Worm (Caenorhabditis elegans) whole organism, mixed stage, embryonic: ENCODE measurements around the gene pmk-2.

Experiments used
- M03D4.4 ChIP-seq: sonication (generic microtip); optimal IDR thresholded peaks from 2 replicates; lab custom pipeline; 2017; ENCODE audit warnings: mild to moderate bottlenecking, missing genetic modification characterization, missing compliant biosample characterization
- bed-3 ChIP-seq: fragments of 200-800 bp; sonication (Bioruptor generic); optimal IDR thresholded peaks from 3 replicates; lab custom pipeline; 2018; ENCODE audit warnings: mild to moderate bottlenecking, missing genetic modification characterization, moderate library complexity, missing compliant biosample characterization
- blmp-1 ChIP-seq: fragments of 150-350 bp; optimal IDR thresholded peaks from 2 replicates; lab custom pipeline; 2014; ENCODE audit warnings: missing biosample characterization, missing genetic modification characterization
- ceh-39 ChIP-seq: fragments of 150-350 bp; optimal IDR thresholded peaks from 2 replicates; lab custom pipeline; 2014; ENCODE audit warnings: missing biosample characterization, missing genetic modification characterization
- ceh-43 ChIP-seq: fragments of 200-800 bp; sonication (Bioruptor generic); optimal IDR thresholded peaks from 2 replicates; lab custom pipeline; 2018; ENCODE audit warnings: mild to moderate bottlenecking, missing genetic modification characterization, moderate library complexity, missing compliant biosample characterization
- ceh-83 ChIP-seq: fragments of 200-800 bp; sonication (Bioruptor generic); optimal IDR thresholded peaks from 2 replicates; lab custom pipeline; 2018; ENCODE audit warnings: mild to moderate bottlenecking, missing genetic modification characterization, missing compliant biosample characterization
- ces-1 ChIP-seq: fragments of 150-350 bp; optimal IDR thresholded peaks from 2 replicates; lab custom pipeline; 2014; ENCODE audit warnings: missing biosample characterization, missing genetic modification reagents, missing genetic modification characterization
- cnd-1 ChIP-seq: fragments of 200-800 bp; sonication (Bioruptor generic); optimal IDR thresholded peaks from 2 replicates; lab custom pipeline; 2018; ENCODE audit warnings: mild to moderate bottlenecking, missing genetic modification characterization, missing compliant biosample characterization
- drap-1 ChIP-seq: fragments of 200-800 bp; sonication (Bioruptor generic); optimal IDR thresholded peaks from 3 replicates; lab custom pipeline; 2018; ENCODE audit warnings: mild to moderate bottlenecking, missing genetic modification characterization, missing compliant biosample characterization
- elt-1 ChIP-seq: sonication (generic microtip); optimal IDR thresholded peaks from 2 replicates; lab custom pipeline; 2017; ENCODE audit warnings: missing genetic modification characterization, mild to moderate bottlenecking, missing compliant biosample characterization, antibody characterized with exemption, moderate library complexity, borderline replicate concordance; ENCODE audit not compliant: insufficient read depth
- elt-3 ChIP-seq: fragments of 150-350 bp; optimal IDR thresholded peaks from 2 replicates; lab custom pipeline; 2014; ENCODE audit warnings: missing biosample characterization, missing genetic modification characterization
- flh-1 ChIP-seq: fragments of 200-800 bp; sonication (Bioruptor generic); optimal IDR thresholded peaks from 2 replicates; lab custom pipeline; 2018; ENCODE audit warnings: mild to moderate bottlenecking, missing genetic modification characterization, moderate library complexity, missing compliant biosample characterization
- ham-2 ChIP-seq: fragments of 200-800 bp; sonication (Bioruptor generic); optimal IDR thresholded peaks from 2 replicates; lab custom pipeline; 2018; ENCODE audit warnings: mild to moderate bottlenecking, missing genetic modification characterization, missing compliant biosample characterization
- hlh-1 ChIP-seq: fragments of 150-350 bp; optimal IDR thresholded peaks from 2 replicates; lab custom pipeline; 2014; ENCODE audit warnings: missing biosample characterization, missing genetic modification reagents, missing genetic modification characterization
- lin-13 ChIP-seq: fragments of 150-350 bp; optimal IDR thresholded peaks from 2 replicates; lab custom pipeline; 2014; ENCODE audit warnings: missing biosample characterization, missing genetic modification characterization
- lin-32 ChIP-seq: fragments of 200-800 bp; sonication (Bioruptor generic); optimal IDR thresholded peaks from 2 replicates; lab custom pipeline; 2018; ENCODE audit warnings: mild to moderate bottlenecking, missing genetic modification characterization, missing compliant biosample characterization
- lsy-2 ChIP-seq: fragments of 150-350 bp; optimal IDR thresholded peaks from 2 replicates; lab custom pipeline; 2014; ENCODE audit warnings: missing biosample characterization, missing genetic modification characterization
- mep-1 ChIP-seq: fragments of 150-350 bp; optimal IDR thresholded peaks from 2 replicates; lab custom pipeline; 2017; ENCODE audit warnings: missing biosample characterization, missing genetic modification reagents, missing genetic modification characterization, inconsistent platforms
- mls-2 ChIP-seq: sonication (generic microtip); optimal IDR thresholded peaks from 2 replicates; lab custom pipeline; 2016; ENCODE audit warnings: mild to moderate bottlenecking, missing genetic modification characterization, moderate library complexity, missing compliant biosample characterization
- nhr-12 ChIP-seq: fragments of 150-350 bp; optimal IDR thresholded peaks from 2 replicates; lab custom pipeline; 2014; ENCODE audit warnings: missing biosample characterization, missing genetic modification characterization
- nhr-2 ChIP-seq: fragments of 150-350 bp; optimal IDR thresholded peaks from 2 replicates; lab custom pipeline; 2014; ENCODE audit warnings: missing biosample characterization, missing genetic modification characterization
- nhr-237 ChIP-seq: fragments of 150-350 bp; optimal IDR thresholded peaks from 2 replicates; lab custom pipeline; 2014; ENCODE audit warnings: missing biosample characterization, missing genetic modification characterization
- nhr-28 ChIP-seq: fragments of 150-350 bp; optimal IDR thresholded peaks from 2 replicates; lab custom pipeline; 2014; ENCODE audit warnings: missing biosample characterization, missing genetic modification characterization
- pha-4 ChIP-seq: fragments of 150-350 bp; optimal IDR thresholded peaks from 2 replicates; lab custom pipeline; 2018; ENCODE audit warnings: missing biosample characterization, missing genetic modification reagents, missing genetic modification characterization
- snpc-4 ChIP-seq: fragments of 150-350 bp; optimal IDR thresholded peaks from 2 replicates; lab custom pipeline; 2014; ENCODE audit warnings: missing biosample characterization, missing genetic modification characterization
- sptf-1 ChIP-seq: sonication (generic microtip); optimal IDR thresholded peaks from 2 replicates; lab custom pipeline; 2017; ENCODE audit warnings: mild to moderate bottlenecking, missing genetic modification characterization, moderate library complexity, missing compliant biosample characterization
- tbx-8 ChIP-seq: fragments of 200-800 bp; sonication (Bioruptor generic); optimal IDR thresholded peaks from 2 replicates; lab custom pipeline; 2018; ENCODE audit warnings: mild to moderate bottlenecking, missing genetic modification characterization, moderate library complexity, missing compliant biosample characterization
- unc-120 ChIP-seq: sonication (generic microtip); optimal IDR thresholded peaks from 2 replicates; lab custom pipeline; 2017; ENCODE audit warnings: missing genetic modification characterization, missing compliant biosample characterization; ENCODE audit not compliant: poor library complexity, severe bottlenecking
- unc-39 ChIP-seq: fragments of 150-350 bp; optimal IDR thresholded peaks from 2 replicates; lab custom pipeline; 2014; ENCODE audit warnings: missing biosample characterization, missing genetic modification characterization
- unc-62 ChIP-seq: fragments of 150-350 bp; optimal IDR thresholded peaks from 2 replicates; lab custom pipeline; 2014; ENCODE audit warnings: missing biosample characterization, missing genetic modification reagents, missing genetic modification characterization
- zip-8 ChIP-seq: fragments of 150-350 bp; optimal IDR thresholded peaks from 2 replicates; lab custom pipeline; 2014; ENCODE audit warnings: missing biosample characterization, missing genetic modification characterization

The pmk-2 gene

DNA sequence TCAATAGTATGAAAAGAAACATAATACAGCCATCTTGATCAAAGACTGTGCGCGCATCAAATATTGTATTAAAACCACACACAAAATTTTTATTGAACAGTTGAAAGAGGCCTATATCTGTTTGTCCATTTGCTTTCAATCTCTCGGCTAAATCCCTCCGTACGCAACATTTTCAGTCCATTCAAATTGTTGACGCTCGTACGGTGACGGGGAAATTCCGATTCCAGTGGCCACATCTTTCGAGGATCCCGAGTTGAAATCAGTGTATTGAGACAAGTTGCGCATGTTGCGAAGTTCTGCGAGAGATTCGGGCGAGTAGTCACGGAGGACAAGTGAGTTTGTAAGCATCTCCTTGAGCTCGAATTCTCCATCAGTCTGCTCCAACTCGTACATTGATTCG is 21.2 kb downstream of the pmk-2 start:
- TF ChIP-seq elt-1 (tag; lab: Kevin White, UChicago) = no peak
- no peak for TF ChIP-seq bed-3
- TF ChIP-seq flh-1 = no peak
- TF ChIP-seq nhr-28 (tag; lab: Kevin White, UChicago) = no peak
- TF ChIP-seq ceh-39 = no peak
- no peak for TF ChIP-seq nhr-2 (tag; lab: Kevin White, UChicago)
- TF ChIP-seq unc-39 (tag; lab: Kevin White, UChicago) = no peak
- no peak for TF ChIP-seq elt-3 (tag; lab: Kevin White, UChicago)
- no peak for TF ChIP-seq unc-62 (GFP tag; lab: Kevin White, UChicago)
- TF ChIP-seq ceh-43 (GFP tag; lab: Kevin White, UChicago) = no peak

ce11 chrIV:8165950-8166349 is 22.6 kb downstream of the pmk-2 start, which contains the start of gene B0218.7:
B0218.7 (minus strand) TSS chrIV:8166050.
- TF ChIP-seq hlh-1 (tag; lab: Kevin White, UChicago) (no peak), drap-1 (GFP tag; lab: Kevin White, UChicago) (no peak), snpc-4 (tag; lab: Kevin White, UChicago) (no peak), mep-1 (no peak), cnd-1 (no peak), nhr-2 (tag; lab: Kevin White, UChicago) (no peak), lin-32 (GFP tag; lab: Kevin White, UChicago) (no peak)

ce11 chrIV:8168660-8169059 is 25.4 kb downstream of the pmk-2 start, which contains the start of gene clec-52:
clec-52 (minus strand) TSS chrIV:8168760.
- TF ChIP-seq elt-3 (tag; lab: Kevin White, UChicago) = no peak
- no peak for TF ChIP-seq unc-120 (tag; lab: Kevin White, UChicago)
- TF ChIP-seq blmp-1 = no peak
- TF ChIP-seq lsy-2 = no peak
- TF ChIP-seq flh-1 = no peak
- no peak for TF ChIP-seq M03D4.4 (tag; lab: Kevin White, UChicago)
- no peak for TF ChIP-seq elt-1 (tag; lab: Kevin White, UChicago)
- TF ChIP-seq ceh-83 = no peak
- no peak for TF ChIP-seq mep-1
- TF ChIP-seq nhr-28 (tag; lab: Kevin White, UChicago) = no peak
- TF ChIP-seq mls-2 = no peak
- no peak for TF ChIP-seq unc-39 (tag; lab: Kevin White, UChicago)
- no peak for TF ChIP-seq lin-13 (tag; lab: Kevin White, UChicago)
- TF ChIP-seq nhr-2 (tag; lab: Kevin White, UChicago) = no peak
- TF ChIP-seq ceh-39 = no peak
- TF ChIP-seq drap-1 (GFP tag; lab: Kevin White, UChicago) = no peak
- no peak for TF ChIP-seq snpc-4 (tag; lab: Kevin White, UChicago)
- TF ChIP-seq sptf-1 (tag; lab: Kevin White, UChicago) = no peak
- TF ChIP-seq lin-32 (GFP tag; lab: Kevin White, UChicago) = no peak

DNA sequence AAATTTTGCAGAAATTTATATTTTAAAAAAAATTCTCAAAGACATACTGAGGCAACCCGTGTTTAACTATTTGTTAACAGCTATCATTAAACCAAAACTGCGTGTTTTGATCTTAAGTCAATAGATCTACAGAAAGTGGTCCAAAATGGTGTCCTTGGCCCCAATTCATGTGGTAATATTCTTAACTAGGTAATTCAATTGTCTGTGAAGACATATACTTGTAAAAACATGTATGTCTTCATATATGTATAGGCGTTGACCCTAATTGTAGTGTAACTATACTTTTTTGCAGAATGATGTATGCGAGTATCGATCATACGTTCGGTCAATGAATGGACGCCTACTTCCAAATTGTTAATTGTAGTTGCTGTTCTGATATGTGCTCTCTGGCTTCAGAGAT is 26.4 kb downstream of the pmk-2 start, which contains the start of gene C07G1.15:
Gene C07G1.15 (plus strand): TSS at position 301 of the 400 bp plus-strand sequence.
- no peak for TF ChIP-seq blmp-1
- TF ChIP-seq elt-1 (tag; lab: Kevin White, UChicago) = no peak
- no peak for TF ChIP-seq lsy-2
- TF ChIP-seq ceh-83 = no peak
- TF ChIP-seq nhr-12 (tag; lab: Kevin White, UChicago) = no peak
- no peak for TF ChIP-seq M03D4.4 (tag; lab: Kevin White, UChicago)
- no peak for TF ChIP-seq unc-120 (tag; lab: Kevin White, UChicago)
- no peak for TF ChIP-seq snpc-4 (tag; lab: Kevin White, UChicago)
- no peak for TF ChIP-seq ceh-43 (GFP tag; lab: Kevin White, UChicago)
- TF ChIP-seq lin-32 (GFP tag; lab: Kevin White, UChicago) = no peak
- no peak for TF ChIP-seq nhr-2 (tag; lab: Kevin White, UChicago)
- TF ChIP-seq hlh-1 (tag; lab: Kevin White, UChicago) = no peak
- no peak for TF ChIP-seq tbx-8 (GFP tag; lab: Kevin White, UChicago)
- no peak for TF ChIP-seq cnd-1
- TF ChIP-seq nhr-237 = no peak
- TF ChIP-seq zip-8 (tag; lab: Kevin White, UChicago) = no peak
- TF ChIP-seq ces-1 (GFP tag; lab: Kevin White, UChicago) = no peak

DNA sequence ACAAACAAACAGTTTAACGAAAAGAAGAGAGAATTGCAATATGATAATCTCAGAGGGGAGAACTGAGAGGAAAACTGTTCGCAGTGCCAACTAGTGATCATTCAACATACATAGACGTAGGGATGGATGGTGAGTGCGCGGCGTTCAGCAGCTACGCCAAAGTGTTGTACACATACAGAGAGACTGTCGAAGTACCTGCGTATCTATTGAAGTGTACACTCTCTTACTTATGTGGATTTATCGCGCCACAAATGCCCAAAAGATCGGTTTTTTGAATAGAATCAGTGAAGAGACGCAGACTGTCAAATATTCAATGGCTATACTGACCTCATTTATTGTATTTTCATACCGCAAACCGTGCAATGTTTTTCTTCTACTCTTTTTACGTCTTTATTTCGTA is 27.0 kb downstream of the pmk-2 start:
- peak; percentile 58 for TF ChIP-seq pha-4
- TF ChIP-seq bed-3 = no peak
- TF ChIP-seq snpc-4 (tag; lab: Kevin White, UChicago) = no peak
- TF ChIP-seq lsy-2 = no peak
- TF ChIP-seq elt-3 (tag; lab: Kevin White, UChicago) = peak; percentile 51
- peak; percentile 86 for TF ChIP-seq ham-2 (GFP tag; lab: Kevin White, UChicago)
- peak; percentile 29 for TF ChIP-seq nhr-237
